Worm (Caenorhabditis elegans) whole organism, L3 larva: Measurements from ENCODE around the gene clc-11.

Source experiments
- R02D3.7 ChIP-seq: fragments of 150-350 bp; optimal IDR thresholded peaks from 2 replicates; lab custom pipeline; 2014; ENCODE audit warnings: missing biosample characterization, missing genetic modification characterization
- ZK546.5 ChIP-seq: sonication (generic microtip); optimal IDR thresholded peaks from 2 replicates; lab custom pipeline; 2017; ENCODE audit warnings: missing biosample characterization, missing genetic modification characterization
- aly-2 ChIP-seq: fragments of 150-350 bp; optimal IDR thresholded peaks from 2 replicates; lab custom pipeline; 2014; ENCODE audit warnings: missing biosample characterization, missing genetic modification characterization
- ama-1 ChIP-seq: fragments of 150-350 bp; optimal IDR thresholded peaks from 2 replicates; lab custom pipeline; 2018
- ceh-16 ChIP-seq: sonication (generic microtip); optimal IDR thresholded peaks from 2 replicates; lab custom pipeline; 2017; ENCODE audit warnings: missing biosample characterization, missing genetic modification characterization
- egl-27 ChIP-seq: sonication (generic microtip); optimal IDR thresholded peaks from 4 replicates; lab custom pipeline; 2017; ENCODE audit warnings: missing biosample characterization, missing genetic modification reagents, missing genetic modification characterization
- egl-5 ChIP-seq: fragments of 150-350 bp; optimal IDR thresholded peaks from 2 replicates; lab custom pipeline; 2017; ENCODE audit warnings: missing biosample characterization, missing genetic modification reagents, missing genetic modification characterization, inconsistent platforms
- elt-1 ChIP-seq: fragments of 150-350 bp; optimal IDR thresholded peaks from 2 replicates; lab custom pipeline; 2014; ENCODE audit warnings: missing biosample characterization, missing genetic modification characterization
- elt-2 ChIP-seq: sonication (generic microtip); optimal IDR thresholded peaks from 2 replicates; lab custom pipeline; 2016; ENCODE audit warnings: missing genetic modification reagents, mild to moderate bottlenecking, missing genetic modification characterization, missing compliant biosample characterization
- elt-3 ChIP-seq, 3 experiments: fragments of 150-350 bp in 1 of 3; sonication (generic microtip) in 2 of 3; optimal IDR thresholded peaks; 2 replicates in 2 of 3; 4 replicates in 1 of 3; lab custom pipeline; 2014 to 2017; ENCODE audit warnings: missing biosample characterization in 3 of 3, missing genetic modification characterization in 3 of 3
- eor-1 ChIP-seq, 2 experiments: fragments of 150-350 bp; optimal IDR thresholded peaks; 2 replicates each; lab custom pipeline; 2014 to 2018; ENCODE audit warnings: missing biosample characterization in 2 of 2, missing genetic modification characterization in 2 of 2
- fkh-2 ChIP-seq: fragments of 150-350 bp; optimal IDR thresholded peaks from 2 replicates; lab custom pipeline; 2014; ENCODE audit warnings: missing biosample characterization, missing genetic modification reagents, missing genetic modification characterization
- fos-1 ChIP-seq: fragments of 150-350 bp; optimal IDR thresholded peaks from 2 replicates; lab custom pipeline; 2014; ENCODE audit warnings: missing biosample characterization, missing genetic modification characterization
- hmg-11 ChIP-seq: sonication (generic microtip); optimal IDR thresholded peaks from 2 replicates; lab custom pipeline; 2016; ENCODE audit warnings: missing genetic modification characterization, missing compliant biosample characterization
- jun-1 ChIP-seq: fragments of 150-350 bp; optimal IDR thresholded peaks from 2 replicates; lab custom pipeline; 2014; ENCODE audit warnings: missing biosample characterization, missing genetic modification reagents, missing genetic modification characterization
- lin-15B ChIP-seq: fragments of 150-350 bp; optimal IDR thresholded peaks from 2 replicates; lab custom pipeline; 2014; ENCODE audit warnings: missing biosample characterization, missing genetic modification characterization
- lin-39 ChIP-seq: fragments of 150-350 bp; optimal IDR thresholded peaks from 2 replicates; lab custom pipeline; 2018; ENCODE audit warnings: missing biosample characterization, missing genetic modification reagents, missing genetic modification characterization
- lsy-12 ChIP-seq: sonication (generic microtip); optimal IDR thresholded peaks from 2 replicates; lab custom pipeline; 2016; ENCODE audit warnings: mild to moderate bottlenecking, missing genetic modification characterization, missing compliant biosample characterization
- mdl-1 ChIP-seq: fragments of 150-350 bp; optimal IDR thresholded peaks from 2 replicates; lab custom pipeline; 2014; ENCODE audit warnings: missing biosample characterization, missing genetic modification characterization
- mml-1 ChIP-seq: fragments of 150-350 bp; sonication (generic microtip); optimal IDR thresholded peaks from 3 replicates; lab custom pipeline; 2014; ENCODE audit warnings: missing biosample characterization, missing genetic modification characterization
- nfya-1 ChIP-seq: sonication (generic microtip); optimal IDR thresholded peaks from 2 replicates; lab custom pipeline; 2017; ENCODE audit warnings: missing genetic modification characterization, mild to moderate bottlenecking, missing compliant biosample characterization, antibody characterized with exemption, moderate library complexity; ENCODE audit not compliant: insufficient read depth
- nhr-11 ChIP-seq: fragments of 150-350 bp; optimal IDR thresholded peaks from 2 replicates; lab custom pipeline; 2014; ENCODE audit warnings: missing biosample characterization, missing genetic modification characterization
- nhr-12 ChIP-seq: fragments of 150-350 bp; optimal IDR thresholded peaks from 2 replicates; lab custom pipeline; 2014; ENCODE audit warnings: missing biosample characterization, missing genetic modification characterization
- nhr-237 ChIP-seq: fragments of 150-350 bp; optimal IDR thresholded peaks from 2 replicates; lab custom pipeline; 2014; ENCODE audit warnings: missing biosample characterization, missing genetic modification characterization
- nhr-25 ChIP-seq: sonication (generic microtip); optimal IDR thresholded peaks from 2 replicates; lab custom pipeline; 2017; ENCODE audit warnings: missing biosample characterization, missing genetic modification characterization
- nhr-43 ChIP-seq: sonication (generic microtip); optimal IDR thresholded peaks from 2 replicates; lab custom pipeline; 2016; ENCODE audit warnings: mild to moderate bottlenecking, missing genetic modification characterization, missing compliant biosample characterization; ENCODE audit not compliant: poor library complexity, severe bottlenecking
- nhr-67 ChIP-seq: fragments of 150-350 bp; optimal IDR thresholded peaks from 2 replicates; lab custom pipeline; 2014; ENCODE audit warnings: missing biosample characterization, missing genetic modification characterization
- nhr-76 ChIP-seq: fragments of 150-350 bp; sonication (generic microtip); optimal IDR thresholded peaks from 5 replicates; lab custom pipeline; 2014; ENCODE audit warnings: missing biosample characterization, missing genetic modification characterization
- nhr-77 ChIP-seq: fragments of 150-350 bp; optimal IDR thresholded peaks from 2 replicates; lab custom pipeline; 2014; ENCODE audit warnings: missing biosample characterization, missing genetic modification characterization
- pqm-1 ChIP-seq: fragments of 150-350 bp; optimal IDR thresholded peaks from 2 replicates; lab custom pipeline; 2017; ENCODE audit warnings: missing biosample characterization, missing genetic modification characterization, inconsistent platforms
- sea-2 ChIP-seq: fragments of 150-350 bp; sonication (generic microtip); optimal IDR thresholded peaks from 4 replicates; lab custom pipeline; 2014; ENCODE audit warnings: missing biosample characterization, missing genetic modification reagents, missing genetic modification characterization
- skn-1 ChIP-seq: fragments of 150-350 bp; optimal IDR thresholded peaks from 2 replicates; lab custom pipeline; 2014; ENCODE audit warnings: missing biosample characterization, missing genetic modification characterization
- tbx-2 ChIP-seq: sonication (generic microtip); optimal IDR thresholded peaks from 2 replicates; lab custom pipeline; 2016; ENCODE audit warnings: mild to moderate bottlenecking, missing genetic modification characterization, missing compliant biosample characterization
- unc-39 ChIP-seq: sonication (generic microtip); optimal IDR thresholded peaks from 4 replicates; lab custom pipeline; 2017; ENCODE audit warnings: missing biosample characterization, missing genetic modification characterization
- zag-1 ChIP-seq: fragments of 150-350 bp; optimal IDR thresholded peaks from 2 replicates; lab custom pipeline; 2014; ENCODE audit warnings: missing biosample characterization, missing genetic modification characterization
- ztf-11 ChIP-seq: fragments of 150-350 bp; optimal IDR thresholded peaks from 2 replicates; lab custom pipeline; 2014; ENCODE audit warnings: missing biosample characterization, missing genetic modification characterization
- ztf-4 ChIP-seq: fragments of 150-350 bp; optimal IDR thresholded peaks from 2 replicates; lab custom pipeline; 2014; ENCODE audit warnings: missing biosample characterization, missing genetic modification characterization

The clc-11 gene

DNA sequence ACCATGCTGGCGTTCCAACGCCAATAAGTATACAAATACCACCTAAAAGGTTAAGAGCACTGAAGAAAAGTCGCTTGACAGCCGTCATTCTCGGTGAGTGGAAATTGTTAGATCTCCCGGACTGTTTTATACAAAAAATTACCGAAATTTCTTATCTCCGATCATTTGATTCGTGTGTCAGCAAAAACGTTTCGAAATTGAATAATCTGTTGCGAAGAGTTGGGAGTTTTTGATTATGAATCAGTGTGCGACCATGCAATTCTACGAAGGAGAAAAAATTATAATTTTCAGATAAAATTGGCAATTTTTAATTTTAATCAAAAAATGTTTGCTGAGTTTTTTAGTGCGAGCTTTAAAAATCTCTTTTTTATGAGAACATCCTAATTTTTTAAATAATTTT lies at the start of gene clc-11:
TSS of gene clc-11 (minus strand) at position 101 of the 400 bp plus-strand sequence.
- TF ChIP-seq elt-1 (tag; lab: Kevin White, UChicago) (no peak), fos-1 (tag; lab: Kevin White, UChicago) (no peak), lin-39 (tag; lab: Kevin White, UChicago) (no peak), nhr-76 (no peak), ztf-4 (tag; lab: Kevin White, UChicago) (no peak), hmg-11 (tag; lab: Kevin White, UChicago) (no peak), R02D3.7 (tag; lab: Kevin White, UChicago) (no peak), nhr-237 (no peak), elt-2 (no peak), pqm-1 (tag; lab: Kevin White, UChicago) (no peak), nfya-1 (tag; lab: Kevin White, UChicago) (no peak), unc-39 (tag; lab: Kevin White, UChicago) (no peak), egl-27 (tag; lab: Kevin White, UChicago) (no peak), ama-1 (lab: Kevin White, UChicago) (no peak), elt-3 (tag; optimal IDR thresholded peaks at IDR 0.05; lab: Kevin White, UChicago) (no peak), ztf-11 (tag; lab: Kevin White, UChicago) (no peak), nhr-12 (tag; lab: Kevin White, UChicago) (no peak), nhr-67 (no peak), ceh-16 (tag; lab: Kevin White, UChicago) (no peak), fkh-2 (no peak)

DNA sequence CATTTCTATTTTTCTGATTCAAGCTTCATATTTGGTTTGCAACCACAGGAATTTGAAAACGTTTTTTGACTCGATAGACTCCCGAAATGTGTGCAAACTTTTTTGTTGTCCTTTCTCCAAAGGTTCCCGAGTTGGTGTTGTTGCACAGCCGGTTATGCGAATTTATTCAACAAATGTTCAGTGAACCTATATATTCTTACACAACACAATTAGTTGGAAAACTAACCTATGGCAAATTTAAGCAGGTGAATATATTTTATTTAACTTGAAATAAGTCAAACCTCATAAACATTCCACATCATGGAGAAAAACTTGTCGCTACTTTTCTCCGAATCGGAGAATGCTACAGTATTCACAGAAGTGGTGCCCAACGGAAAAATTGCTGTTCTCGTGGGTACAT lies 43.9 kb upstream of the clc-11 start, which contains the start of gene srz-14:
TSS of gene srz-14 (plus strand) at position 301 of the 400 bp plus-strand sequence.
- TF ChIP-seq hmg-11 (tag; lab: Kevin White, UChicago) (no peak), egl-5 (tag; lab: Kevin White, UChicago) (no peak), nhr-43 (tag; lab: Kevin White, UChicago) (no peak), nhr-77 (tag; lab: Kevin White, UChicago) (no peak), zag-1 (tag; lab: Kevin White, UChicago) (no peak), elt-2 (no peak), jun-1 (no peak), skn-1 (no peak), ceh-16 (tag; lab: Kevin White, UChicago) (no peak), fkh-2 (no peak), R02D3.7 (tag; lab: Kevin White, UChicago) (no peak), ztf-4 (tag; lab: Kevin White, UChicago) (no peak), aly-2 (tag; lab: Kevin White, UChicago) (no peak), nhr-76 (no peak), fos-1 (tag; lab: Kevin White, UChicago) (no peak), nhr-25 (no peak), lin-15B (tag; lab: Kevin White, UChicago) (no peak)

DNA sequence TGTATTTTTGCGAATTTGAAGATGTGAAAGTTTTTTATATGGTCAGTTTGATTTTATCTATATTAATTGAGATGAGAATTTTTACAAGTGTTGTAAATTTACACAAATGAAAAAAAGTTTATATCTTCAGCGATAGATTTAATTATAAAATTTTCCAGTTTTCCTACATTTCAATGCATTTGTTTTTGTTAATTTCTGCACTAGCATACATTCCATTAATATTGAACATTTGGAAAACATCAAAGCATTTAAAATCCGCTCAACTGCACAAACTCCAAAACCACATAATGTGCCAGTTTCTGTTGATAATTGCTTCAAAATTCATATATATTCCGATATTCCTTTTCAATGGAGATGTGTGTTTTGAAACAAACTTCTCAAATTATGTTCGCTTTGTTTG lies 43.5 kb upstream of the clc-11 start, which contains the start of gene srh-277:
TSS of gene srh-277 (plus strand) at position 301 of the 400 bp plus-strand sequence.
- TF ChIP-seq elt-3 (tag; optimal IDR thresholded peaks at IDR 0.05; lab: Kevin White, UChicago), result no peak
- no peak for TF ChIP-seq jun-1
- TF ChIP-seq lsy-12 (tag; lab: Kevin White, UChicago), result no peak
- TF ChIP-seq mdl-1 (tag; lab: Kevin White, UChicago), result no peak
- no peak for TF ChIP-seq nhr-77 (tag; lab: Kevin White, UChicago)
- TF ChIP-seq skn-1, result no peak
- TF ChIP-seq pqm-1 (tag; lab: Kevin White, UChicago), result no peak
- TF ChIP-seq zag-1 (tag; lab: Kevin White, UChicago), result no peak
- TF ChIP-seq ama-1 (lab: Kevin White, UChicago), result no peak
- TF ChIP-seq, all 47 proteins: peak for 0

DNA sequence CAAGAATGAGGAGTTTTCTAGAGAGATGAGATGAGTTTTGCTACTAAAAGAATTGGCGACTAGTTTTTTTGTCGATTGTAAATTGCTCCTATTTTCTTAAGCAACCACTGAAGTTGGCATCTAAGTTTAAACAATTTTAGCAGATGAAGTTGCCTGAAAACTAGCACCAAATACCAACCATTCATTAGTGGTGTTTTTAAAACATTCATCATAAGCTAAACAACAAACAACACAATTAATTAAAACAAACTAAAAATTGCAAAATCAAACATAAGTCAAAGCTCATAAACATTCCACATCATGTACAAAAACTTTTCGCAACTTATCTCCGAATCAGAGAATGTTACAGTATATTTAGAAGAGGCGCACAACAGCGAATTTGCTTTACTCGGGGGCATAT lies 42.7 kb upstream of the clc-11 start, which contains the start of gene srz-13:
TSS of gene srz-13 (plus strand) at position 301 of the 400 bp plus-strand sequence.
- no peak for TF ChIP-seq nhr-76
- no peak for TF ChIP-seq mml-1
- TF ChIP-seq nhr-11 (tag; lab: Kevin White, UChicago), result no peak
- TF ChIP-seq ZK546.5 (tag; lab: Kevin White, UChicago), result no peak
- TF ChIP-seq tbx-2 (tag; lab: Kevin White, UChicago), result no peak

DNA sequence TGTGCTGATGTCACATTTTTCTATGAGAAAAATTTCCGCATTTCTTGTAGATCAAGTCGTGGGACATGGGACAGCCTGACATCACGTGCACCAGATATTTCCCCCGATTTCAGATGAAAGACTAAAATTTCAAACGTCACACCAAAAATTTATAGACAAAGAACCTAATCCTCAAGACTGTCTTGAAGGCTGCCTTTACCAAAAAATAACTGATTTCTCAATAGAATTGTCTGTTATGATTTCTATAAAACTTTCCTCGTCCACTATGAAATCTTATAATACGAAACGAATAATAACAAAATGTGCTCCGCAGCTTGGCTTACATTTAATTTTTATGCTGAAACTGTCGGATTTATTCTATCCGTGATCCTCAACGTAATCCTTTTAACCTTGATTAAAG lies 40.9 kb upstream of the clc-11 start, which contains the start of gene str-106:
TSS of gene str-106 (plus strand) at position 301 of the 400 bp plus-strand sequence.
- no peak for TF ChIP-seq ceh-16 (tag; lab: Kevin White, UChicago)
- TF ChIP-seq sea-2 (GFP tag; lab: Kevin White, UChicago), result no peak
- TF ChIP-seq pqm-1 (tag; lab: Kevin White, UChicago), result no peak
- no peak for TF ChIP-seq eor-1 (tag; optimal IDR thresholded peaks at IDR 0.05; lab: Kevin White, UChicago)
- no peak for TF ChIP-seq lsy-12 (tag; lab: Kevin White, UChicago)
